Fruit fly (Drosophila melanogaster) whole organism, embryonic: ENCODE measurements around the gene Uch-L5R.

ENCODE experiments used
- Ada2b ChIP-seq: fragments of 200-800 bp; sonication (Bioruptor generic); IDR thresholded peaks from 2 replicates; pipeline ENCODE4 v1.3.6; 2022; ENCODE audit warnings: missing biosample characterization, missing genetic modification characterization
- Adf1 ChIP-seq: fragments of 200-800 bp; sonication (Bioruptor generic); IDR thresholded peaks from 2 replicates; pipeline ENCODE4 v1.3.6; 2022; ENCODE audit warnings: missing biosample characterization, missing genetic modification characterization
- Atf6 ChIP-seq: fragments of 200-800 bp; sonication (Bioruptor generic); IDR thresholded peaks from 2 replicates; pipeline ENCODE4 v1.3.6; 2022; ENCODE audit warnings: missing biosample characterization, missing genetic modification characterization
- CG1024 ChIP-seq: fragments of 200-800 bp; sonication (Bioruptor generic); IDR thresholded peaks from 2 replicates; pipeline ENCODE4 v1.3.6; 2022; ENCODE audit warnings: missing biosample characterization, missing genetic modification characterization
- CG10366 ChIP-seq: fragments of 200-800 bp; sonication (Bioruptor generic); IDR thresholded peaks from 2 replicates; pipeline ENCODE4 v1.3.6; 2022; ENCODE audit warnings: missing biosample characterization, missing genetic modification characterization
- CG11504 ChIP-seq: fragments of 200-800 bp; sonication (Bioruptor generic); optimal IDR thresholded peaks from 3 replicates; lab custom pipeline; 2019; ENCODE audit warnings: missing biosample characterization, mild to moderate bottlenecking, missing genetic modification characterization, moderate library complexity
- CG12155 ChIP-seq: fragments of 200-800 bp; sonication (Bioruptor generic); optimal IDR thresholded peaks from 3 replicates; lab custom pipeline; 2016; ENCODE audit warnings: missing biosample characterization, missing genetic modification characterization
- CG12299 ChIP-seq: fragments of 200-800 bp; sonication (Bioruptor generic); optimal IDR thresholded peaks from 2 replicates; lab custom pipeline; 2018; ENCODE audit warnings: missing biosample characterization, mild to moderate bottlenecking, missing genetic modification characterization
- CG13296 ChIP-seq: fragments of 200-800 bp; sonication (Bioruptor generic); optimal IDR thresholded peaks from 3 replicates; lab custom pipeline; 2018; ENCODE audit warnings: missing biosample characterization, mild to moderate bottlenecking, missing genetic modification characterization
- CG14667 ChIP-seq: fragments of 200-800 bp; sonication (Bioruptor generic); IDR thresholded peaks from 2 replicates; pipeline ENCODE4 v1.3.6; 2022; ENCODE audit warnings: missing biosample characterization, missing genetic modification characterization
- CG15011 ChIP-seq: fragments of 200-800 bp; sonication (Bioruptor generic); optimal IDR thresholded peaks from 3 replicates; lab custom pipeline; 2018; ENCODE audit warnings: missing biosample characterization, mild to moderate bottlenecking, missing genetic modification characterization
- CG17361 ChIP-seq: fragments of 200-800 bp; sonication (Bioruptor generic); IDR thresholded peaks from 3 replicates; pipeline ENCODE4 v1.3.6; 2022; ENCODE audit warnings: missing biosample characterization, missing genetic modification characterization
- CG17385 ChIP-seq: fragments of 200-800 bp; sonication (Bioruptor generic); optimal IDR thresholded peaks from 3 replicates; lab custom pipeline; 2018; ENCODE audit warnings: missing biosample characterization, mild to moderate bottlenecking, missing genetic modification characterization
- CG18476 ChIP-seq: fragments of 200-800 bp; sonication (Bioruptor generic); optimal IDR thresholded peaks from 2 replicates; lab custom pipeline; 2016; ENCODE audit warnings: missing biosample characterization, mild to moderate bottlenecking, missing genetic modification characterization
- CG2712 ChIP-seq: fragments of 200-800 bp; optimal IDR thresholded peaks from 3 replicates; lab custom pipeline; 2019; ENCODE audit warnings: missing biosample characterization, mild to moderate bottlenecking, missing genetic modification characterization, moderate library complexity
- CG32532 ChIP-seq: fragments of 200-800 bp; sonication (Bioruptor generic); IDR thresholded peaks from 2 replicates; pipeline ENCODE4 v1.3.6; 2022; ENCODE audit warnings: missing biosample characterization, missing genetic modification characterization
- CG3281 ChIP-seq: fragments of 200-800 bp; sonication (Bioruptor generic); optimal IDR thresholded peaks from 3 replicates; lab custom pipeline; 2017; ENCODE audit warnings: missing biosample characterization, mild to moderate bottlenecking, missing genetic modification characterization
- CG34422 ChIP-seq: fragments of 200-800 bp; sonication (Bioruptor generic); IDR thresholded peaks from 3 replicates; pipeline ENCODE4 v1.3.6; 2022; ENCODE audit warnings: missing biosample characterization, missing genetic modification characterization
- CG42726 ChIP-seq: fragments of 200-800 bp; sonication (Bioruptor generic); IDR thresholded peaks from 2 replicates; pipeline ENCODE4 v1.3.6; 2022; ENCODE audit warnings: missing biosample characterization, missing genetic modification characterization; ENCODE audit not compliant: partially characterized antibody
- CG4360 ChIP-seq: fragments of 200-800 bp; sonication (Bioruptor generic); IDR thresholded peaks from 2 replicates; pipeline ENCODE4 v1.3.6; 2022; ENCODE audit warnings: missing biosample characterization, missing genetic modification characterization
- CG4730 ChIP-seq: fragments of 200-800 bp; sonication (Bioruptor generic); IDR thresholded peaks from 2 replicates; pipeline ENCODE4 v1.3.6; 2022; ENCODE audit warnings: missing biosample characterization, missing genetic modification characterization
- CG5245 ChIP-seq: fragments of 200-800 bp; sonication (Bioruptor generic); optimal IDR thresholded peaks from 3 replicates; lab custom pipeline; 2016; ENCODE audit warnings: missing biosample characterization, missing genetic modification characterization
- CG6813 ChIP-seq: fragments of 200-800 bp; sonication (Bioruptor generic); optimal IDR thresholded peaks from 2 replicates; lab custom pipeline; 2017; ENCODE audit warnings: missing biosample characterization, missing genetic modification characterization, mild to moderate bottlenecking, moderate library complexity, missing genetic modification reagents
- CG7556 ChIP-seq: fragments of 200-800 bp; sonication (Bioruptor generic); optimal IDR thresholded peaks from 2 replicates; lab custom pipeline; 2017; ENCODE audit warnings: missing biosample characterization, mild to moderate bottlenecking, missing genetic modification characterization
- Chrac-16 ChIP-seq: fragments of 200-800 bp; sonication (Bioruptor generic); optimal IDR thresholded peaks from 3 replicates; lab custom pipeline; 2016; ENCODE audit warnings: missing biosample characterization, missing genetic modification characterization
- Doc3 ChIP-seq: fragments of 200-800 bp; sonication (Bioruptor generic); IDR thresholded peaks from 3 replicates; pipeline ENCODE4 v1.3.6; 2022; ENCODE audit warnings: missing biosample characterization, missing genetic modification characterization; ENCODE audit not compliant: partially characterized antibody
- Dref ChIP-seq: fragments of 200-800 bp; sonication (Bioruptor generic); IDR thresholded peaks from 2 replicates; pipeline ENCODE4 v1.3.6; 2022; ENCODE audit warnings: missing biosample characterization, missing genetic modification characterization
- Ets65A ChIP-seq: fragments of 200-800 bp; sonication (Bioruptor generic); peaks from one replicate; lab custom pipeline; 2016; ENCODE audit warnings: missing biosample characterization, missing genetic modification characterization
- Hr3 ChIP-seq: fragments of 200-800 bp; sonication (Bioruptor generic); optimal IDR thresholded peaks from 3 replicates; lab custom pipeline; 2016; ENCODE audit warnings: missing biosample characterization, missing genetic modification characterization
- Kr ChIP-seq: fragments of 200-800 bp; sonication (Bioruptor generic); optimal IDR thresholded peaks from 2 replicates; lab custom pipeline; 2017; ENCODE audit warnings: missing biosample characterization, mild to moderate bottlenecking, missing genetic modification characterization
- NFAT ChIP-seq: fragments of 200-800 bp; sonication (Bioruptor generic); IDR thresholded peaks from 2 replicates; pipeline ENCODE4 v1.3.6; 2022; ENCODE audit warnings: missing biosample characterization, missing genetic modification characterization
- NK7.1 ChIP-seq: fragments of 200-800 bp; sonication (Bioruptor generic); optimal IDR thresholded peaks from 3 replicates; lab custom pipeline; 2016; ENCODE audit warnings: missing biosample characterization, missing genetic modification characterization
- Poxn ChIP-seq: fragments of 200-800 bp; sonication (Bioruptor generic); IDR thresholded peaks from 2 replicates; pipeline ENCODE4 v1.3.6; 2022; ENCODE audit warnings: missing biosample characterization, missing genetic modification characterization
- Ptx1 ChIP-seq: fragments of 200-800 bp; sonication (Bioruptor generic); IDR thresholded peaks from 2 replicates; pipeline ENCODE4 v1.3.6; 2022; ENCODE audit warnings: missing biosample characterization, missing genetic modification characterization
- Rfx ChIP-seq: fragments of 200-800 bp; sonication (Bioruptor generic); IDR thresholded peaks from 2 replicates; pipeline ENCODE4 v1.3.6; 2022; ENCODE audit warnings: missing biosample characterization, missing genetic modification characterization
- Sox102F ChIP-seq: fragments of 200-800 bp; sonication (Bioruptor generic); optimal IDR thresholded peaks from 2 replicates; lab custom pipeline; 2018; ENCODE audit warnings: missing biosample characterization, mild to moderate bottlenecking, missing genetic modification characterization, moderate library complexity
- Taf1 ChIP-seq: fragments of 200-800 bp; sonication (Bioruptor generic); IDR thresholded peaks from 2 replicates; pipeline ENCODE4 v1.3.6; 2022; ENCODE audit warnings: missing biosample characterization, missing genetic modification characterization
- Tbp ChIP-seq: fragments of >200 bp; optimal IDR thresholded peaks from 2 replicates; lab custom pipeline; 2018; ENCODE audit warnings: missing biosample characterization, missing genetic modification characterization
- al ChIP-seq: fragments of 200-800 bp; sonication (Bioruptor generic); IDR thresholded peaks from 2 replicates; pipeline ENCODE4 v1.3.6; 2022; ENCODE audit warnings: missing biosample characterization, missing genetic modification characterization
- ap ChIP-seq: fragments of 200-800 bp; sonication (Bioruptor generic); IDR thresholded peaks from 2 replicates; pipeline ENCODE4 v1.3.6; 2022; ENCODE audit warnings: missing biosample characterization, missing genetic modification characterization
- eve ChIP-seq, 2 experiments: fragments of >200 bp; optimal IDR thresholded peaks; 2 replicates each; lab custom pipeline; 2017; ENCODE audit warnings: missing biosample characterization in 2 of 2, missing genetic modification characterization in 2 of 2
- fd64A ChIP-seq: fragments of 200-800 bp; sonication (Bioruptor generic); optimal IDR thresholded peaks from 3 replicates; lab custom pipeline; 2018; ENCODE audit warnings: missing biosample characterization, mild to moderate bottlenecking, missing genetic modification characterization
- fru ChIP-seq: fragments of >200 bp; optimal IDR thresholded peaks from 2 replicates; lab custom pipeline; 2017
- gcm ChIP-seq: fragments of 200-800 bp; sonication (Bioruptor generic); optimal IDR thresholded peaks from 2 replicates; lab custom pipeline; 2019; ENCODE audit warnings: missing biosample characterization, mild to moderate bottlenecking, missing genetic modification characterization, moderate library complexity
- ham ChIP-seq: fragments of 200-800 bp; sonication (Bioruptor generic); IDR thresholded peaks from 2 replicates; pipeline ENCODE4 v1.3.6; 2022; ENCODE audit warnings: missing biosample characterization, missing genetic modification characterization
- ind ChIP-seq: fragments of 200-800 bp; sonication (Bioruptor generic); optimal IDR thresholded peaks from 3 replicates; lab custom pipeline; 2016; ENCODE audit warnings: missing biosample characterization, missing genetic modification characterization
- mam ChIP-seq: fragments of 200-800 bp; sonication (Bioruptor generic); optimal IDR thresholded peaks from 3 replicates; lab custom pipeline; 2016; ENCODE audit warnings: missing biosample characterization, missing genetic modification characterization
- pita ChIP-seq: fragments of 200-800 bp; sonication (Bioruptor generic); optimal IDR thresholded peaks from 2 replicates; lab custom pipeline; 2017; ENCODE audit warnings: missing biosample characterization, mild to moderate bottlenecking, missing genetic modification characterization
- sc ChIP-seq, 3 experiments: fragments of >200 bp in 2 of 3; fragments of 200-800 bp in 1 of 3; sonication (Bioruptor generic) in 1 of 3; optimal IDR thresholded peaks; 2 replicates in 2 of 3; 3 replicates in 1 of 3; lab custom pipeline; 2017; ENCODE audit warnings: mild to moderate bottlenecking in 1 of 3, missing biosample characterization in 1 of 3, missing genetic modification characterization in 1 of 3, missing genetic modification reagents in 1 of 3
- slbo ChIP-seq: fragments of 200-800 bp; sonication (Bioruptor generic); IDR thresholded peaks from 2 replicates; pipeline ENCODE4 v1.3.6; 2022; ENCODE audit warnings: missing biosample characterization, missing genetic modification characterization
- unc-4 ChIP-seq: fragments of 200-800 bp; sonication (Bioruptor generic); IDR thresholded peaks from 2 replicates; pipeline ENCODE4 v1.3.6; 2022; ENCODE audit warnings: missing biosample characterization, missing genetic modification characterization; ENCODE audit not compliant: partially characterized antibody
- wor ChIP-seq: fragments of 200-800 bp; sonication (Bioruptor generic); IDR thresholded peaks from 2 replicates; pipeline ENCODE4 v1.3.6; 2022; ENCODE audit warnings: missing biosample characterization, missing genetic modification characterization
- zen ChIP-seq: fragments of 200-800 bp; sonication (Bioruptor generic); optimal IDR thresholded peaks from 3 replicates; lab custom pipeline; 2018; ENCODE audit warnings: missing biosample characterization, mild to moderate bottlenecking, missing genetic modification characterization, moderate library complexity

The Uch-L5R gene

DNA sequence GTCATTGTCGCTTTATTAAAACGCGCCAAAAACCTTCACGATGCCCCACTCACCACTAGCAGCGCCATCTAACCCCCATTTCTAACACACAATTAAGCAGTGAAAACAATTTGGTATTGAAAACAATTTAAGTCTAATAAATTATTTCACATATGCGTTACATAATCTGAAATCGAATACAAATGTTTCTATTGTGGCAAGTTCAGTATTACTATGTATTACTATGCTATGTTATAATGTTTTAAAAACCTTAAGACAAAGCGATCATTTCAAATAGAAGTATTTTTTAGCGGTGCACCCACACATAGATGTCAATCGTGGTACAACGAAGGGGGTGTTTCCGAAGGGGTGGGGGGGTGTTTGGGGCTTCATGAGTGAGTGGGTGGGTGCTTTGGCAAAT is 17.2 kb upstream of the Uch-L5R start (continued):
- no peak for TF ChIP-seq Atf6 (GFP tag; lab: Robert Waterston, UW)
- TF ChIP-seq CG5245 (GFP tag; lab: Kevin White, UChicago) = no peak
- TF ChIP-seq CG17361 (GFP tag; lab: Robert Waterston, UW) = no peak
- TF ChIP-seq CG13296 = peak; percentile 24
- TF ChIP-seq CG7556 = peak; percentile 35
- no peak for TF ChIP-seq Ada2b
- TF ChIP-seq pita (GFP tag; lab: Kevin White, UChicago) = no peak
- no peak for TF ChIP-seq mam
- TF ChIP-seq ap (GFP tag; lab: Robert Waterston, UW) = no peak
- no peak for TF ChIP-seq Adf1 (GFP tag; lab: Robert Waterston, UW)
- peak; percentile 24 for TF ChIP-seq CG3281 (GFP tag; lab: Kevin White, UChicago)
- no peak for TF ChIP-seq Hr3 (GFP tag; lab: Kevin White, UChicago)
- TF ChIP-seq al = no peak
- no peak for TF ChIP-seq wor (GFP tag; lab: Robert Waterston, UW)
- TF ChIP-seq Kr (GFP tag; lab: Kevin White, UChicago) = no peak
- 0 out of 2 replicates have a peak, but pooled peaks have one; percentile 20 for TF ChIP-seq Rfx (GFP tag; lab: Robert Waterston, UW)
- TF ChIP-seq gcm = no peak
- no peak for TF ChIP-seq Taf1
- no peak for TF ChIP-seq fru (lab: Kevin White, UChicago)
- no peak for TF ChIP-seq CG1024 (GFP tag; lab: Robert Waterston, UW)
- TF ChIP-seq CG12155 = no peak
- TF ChIP-seq CG32532 = peak; percentile 27; the same call in 1 of the 2 replicates
- no peak for TF ChIP-seq Chrac-16 (GFP tag; lab: Kevin White, UChicago)
- 0 out of 3 replicates have a peak, but pooled peaks have one; percentile 18 for TF ChIP-seq CG34422 (GFP tag; lab: Robert Waterston, UW)
- no peak for TF ChIP-seq CG14667
- TF ChIP-seq CG6813 = peak; percentile 12
- TF ChIP-seq slbo (GFP tag; lab: Robert Waterston, UW) = peak; percentile 36
- no peak for TF ChIP-seq unc-4 (GFP tag; lab: Robert Waterston, UW)
- no peak for TF ChIP-seq Poxn (GFP tag; lab: Robert Waterston, UW)
- TF ChIP-seq fd64A (GFP tag; lab: Kevin White, UChicago) = no peak
- no peak for TF ChIP-seq Tbp (GFP tag; lab: Kevin White, UChicago)
- TF ChIP-seq CG4360 (GFP tag; lab: Robert Waterston, UW) = no peak
- peak in 1 of 2 experiments; percentile 34 for TF ChIP-seq eve (GFP tag; optimal IDR thresholded peaks at IDR 0.05; lab: Kevin White, UChicago)
- TF ChIP-seq Dref (GFP tag; lab: Robert Waterston, UW) = no peak
- no peak for TF ChIP-seq CG4730 (GFP tag; lab: Robert Waterston, UW)
- no peak for TF ChIP-seq sc (optimal IDR thresholded peaks at IDR 0.05; lab: Kevin White, UChicago)
- no peak for TF ChIP-seq sc (GFP tag; optimal IDR thresholded peaks at IDR 0.05; lab: Kevin White, UChicago)
- TF ChIP-seq Ets65A (GFP tag; lab: Kevin White, UChicago) = no peak
- peak; percentile 24 for TF ChIP-seq CG17385 (GFP tag; lab: Kevin White, UChicago)
- no peak for TF ChIP-seq CG18476 (GFP tag; lab: Kevin White, UChicago)
- TF ChIP-seq CG2712 (tag; lab: Kevin White, UChicago) = peak; percentile 36
- no peak for TF ChIP-seq NFAT (GFP tag; lab: Robert Waterston, UW)
- TF ChIP-seq CG10366 (GFP tag; lab: Robert Waterston, UW) = peak; percentile 24; the same call in 1 of the 2 replicates
- TF ChIP-seq zen (tag; lab: Kevin White, UChicago) = no peak
- no peak for TF ChIP-seq CG42726
- TF ChIP-seq CG12299 = no peak
- TF ChIP-seq NK7.1 (GFP tag; lab: Kevin White, UChicago) = no peak
- peak; percentile 67 for TF ChIP-seq CG11504
- TF ChIP-seq Sox102F (GFP tag; lab: Kevin White, UChicago) = peak; percentile 50
- no peak for TF ChIP-seq ind (GFP tag; lab: Kevin White, UChicago)
- TF ChIP-seq CG15011 (GFP tag; lab: Kevin White, UChicago) = no peak
- TF ChIP-seq Doc3 (GFP tag; lab: Robert Waterston, UW) = no peak
- peak; percentile 27; the same call in 1 of the 2 replicates for TF ChIP-seq Ptx1 (GFP tag; lab: Robert Waterston, UW)
- no peak for TF ChIP-seq ham (GFP tag; lab: Robert Waterston, UW)
